Worm (Caenorhabditis elegans) whole organism, L1 larva: ENCODE data around the gene R04E5.7.

Experiments
- ces-1 ChIP-seq: fragments of 150-350 bp; optimal IDR thresholded peaks from 2 replicates; lab custom pipeline; 2014; ENCODE audit warnings: missing biosample characterization, missing genetic modification reagents, missing genetic modification characterization
- elt-3 ChIP-seq, 6 experiments: fragments of 150-350 bp in 1 of 6; sonication (generic microtip); optimal IDR thresholded peaks; 2 replicates each; lab custom pipeline; 2017 to 2018; ENCODE audit warnings: missing biosample characterization in 6 of 6, missing genetic modification characterization in 6 of 6, inconsistent platforms in 1 of 6
- fos-1 ChIP-seq: fragments of 150-350 bp; optimal IDR thresholded peaks from 2 replicates; lab custom pipeline; 2014; ENCODE audit warnings: missing biosample characterization, missing genetic modification characterization
- hlh-17 ChIP-seq: fragments of 200-800 bp; sonication (Bioruptor generic); optimal IDR thresholded peaks from 2 replicates; lab custom pipeline; 2018; ENCODE audit warnings: missing genetic modification characterization, mild to moderate bottlenecking, missing compliant biosample characterization, moderate library complexity, borderline replicate concordance
- jun-1 ChIP-seq: fragments of 150-350 bp; optimal IDR thresholded peaks from 2 replicates; lab custom pipeline; 2014; ENCODE audit warnings: missing biosample characterization, missing genetic modification reagents, missing genetic modification characterization
- lin-14 ChIP-seq: fragments of 200-800 bp; sonication (Bioruptor generic); optimal IDR thresholded peaks from 2 replicates; lab custom pipeline; 2018; ENCODE audit warnings: mild to moderate bottlenecking, missing genetic modification characterization, moderate library complexity, missing compliant biosample characterization
- nhr-76 ChIP-seq: sonication (generic microtip); optimal IDR thresholded peaks from 2 replicates; lab custom pipeline; 2017; ENCODE audit warnings: missing biosample characterization, missing genetic modification characterization
- pag-3 ChIP-seq: sonication (generic microtip); optimal IDR thresholded peaks from 2 replicates; lab custom pipeline; 2017; ENCODE audit warnings: missing genetic modification characterization, mild to moderate bottlenecking, missing compliant biosample characterization, antibody characterized with exemption, borderline replicate concordance; ENCODE audit not compliant: insufficient read depth
- sox-4 ChIP-seq: sonication (generic microtip); optimal IDR thresholded peaks from 2 replicates; lab custom pipeline; 2016; ENCODE audit warnings: missing genetic modification characterization, missing compliant biosample characterization
- ztf-11 ChIP-seq, 2 experiments: sonication (generic microtip); optimal IDR thresholded peaks; 2 replicates each; lab custom pipeline; 2016 to 2017; ENCODE audit warnings: missing genetic modification characterization in 2 of 2, missing biosample characterization in 1 of 2, missing compliant biosample characterization in 1 of 2

- no peak for TF ChIP-seq fos-1
- TF ChIP-seq lin-14 (GFP tag; lab: Kevin White, UChicago): no peak
- no peak for TF ChIP-seq ces-1 (GFP tag; lab: Kevin White, UChicago)
- TF ChIP-seq elt-3 (tag; optimal IDR thresholded peaks at IDR 0.05; lab: Kevin White, UChicago): no peak
- TF ChIP-seq sox-4 (tag; lab: Kevin White, UChicago): no peak
- no peak for TF ChIP-seq nhr-76
- TF ChIP-seq jun-1: no peak
- TF ChIP-seq ztf-11 (tag; optimal IDR thresholded peaks at IDR 0.05; lab: Kevin White, UChicago): no peak
- TF ChIP-seq pag-3: no peak
- no peak for TF ChIP-seq hlh-17 (GFP tag; lab: Kevin White, UChicago)
Observed at ce11 chrX:8835405-8835804, 38.3 kb upstream of the R04E5.7 start, which contains the start of gene sec-15.
